Worm (Caenorhabditis elegans) whole organism, L4 larva: ENCODE measurements around the gene rps-28.

Experiments used
- F49E8.2 ChIP-seq: sonication (generic microtip); optimal IDR thresholded peaks from 2 replicates; lab custom pipeline; 2016; ENCODE audit warnings: missing compliant biosample characterization, mild to moderate bottlenecking, missing genetic modification characterization, borderline replicate concordance
- aly-2 ChIP-seq: sonication (generic microtip); optimal IDR thresholded peaks from 2 replicates; lab custom pipeline; 2018; ENCODE audit warnings: missing biosample characterization, missing genetic modification characterization
- duxl-1 ChIP-seq: sonication (generic microtip); optimal IDR thresholded peaks from 2 replicates; lab custom pipeline; 2016; ENCODE audit warnings: mild to moderate bottlenecking, missing genetic modification characterization, moderate library complexity, missing compliant biosample characterization; ENCODE audit not compliant: poor library complexity
- hmg-1.1 ChIP-seq: fragments of 200-800 bp; sonication (Bioruptor generic); IDR thresholded peaks from 2 replicates; pipeline ENCODE4 v1.3.6; 2022; ENCODE audit warnings: missing genetic modification reagents, missing genetic modification characterization, missing compliant biosample characterization
- jun-1 ChIP-seq: fragments of 150-350 bp; optimal IDR thresholded peaks from 2 replicates; lab custom pipeline; 2014; ENCODE audit warnings: missing biosample characterization, missing genetic modification reagents, missing genetic modification characterization
- lin-13 ChIP-seq: fragments of 150-350 bp; optimal IDR thresholded peaks from 2 replicates; lab custom pipeline; 2014; ENCODE audit warnings: missing biosample characterization, missing genetic modification reagents, missing genetic modification characterization
- lin-29 ChIP-seq: fragments of 200-800 bp; sonication (Bioruptor generic); IDR thresholded peaks from 2 replicates; pipeline ENCODE4 v1.3.6; 2022; ENCODE audit warnings: missing genetic modification reagents, missing genetic modification characterization, missing compliant biosample characterization
- lsy-2 ChIP-seq, 2 experiments: fragments of 150-350 bp in 1 of 2; sonication (generic microtip) in 1 of 2; optimal IDR thresholded peaks; 2 replicates each; lab custom pipeline; 2014 to 2017; ENCODE audit warnings: missing biosample characterization in 2 of 2, missing genetic modification characterization in 2 of 2
- nhr-25 ChIP-seq: sonication (generic microtip); optimal IDR thresholded peaks from 2 replicates; lab custom pipeline; 2017; ENCODE audit warnings: missing genetic modification characterization, mild to moderate bottlenecking, missing compliant biosample characterization, antibody characterized with exemption, moderate library complexity, borderline replicate concordance; ENCODE audit not compliant: insufficient read depth
- nhr-28 ChIP-seq: fragments of 150-350 bp; optimal IDR thresholded peaks from 2 replicates; lab custom pipeline; 2014; ENCODE audit warnings: missing biosample characterization, missing genetic modification characterization
- pha-4 ChIP-seq, 2 experiments: fragments of 150-350 bp in 1 of 2; fragments of 200-800 bp in 1 of 2; sonication (Bioruptor generic) in 1 of 2; IDR thresholded peaks in 1 of 2; optimal IDR thresholded peaks in 1 of 2; 2 replicates each; pipeline versions ENCODE4 v1.3.6 to Lab custom; 2014 to 2022; ENCODE audit warnings: missing genetic modification characterization in 2 of 2, missing genetic modification reagents in 2 of 2, missing biosample characterization in 1 of 2, missing compliant biosample characterization in 1 of 2
- snpc-4 ChIP-seq: fragments of 150-350 bp; optimal IDR thresholded peaks from 2 replicates; lab custom pipeline; 2014; ENCODE audit warnings: missing biosample characterization, missing genetic modification characterization

DNA sequence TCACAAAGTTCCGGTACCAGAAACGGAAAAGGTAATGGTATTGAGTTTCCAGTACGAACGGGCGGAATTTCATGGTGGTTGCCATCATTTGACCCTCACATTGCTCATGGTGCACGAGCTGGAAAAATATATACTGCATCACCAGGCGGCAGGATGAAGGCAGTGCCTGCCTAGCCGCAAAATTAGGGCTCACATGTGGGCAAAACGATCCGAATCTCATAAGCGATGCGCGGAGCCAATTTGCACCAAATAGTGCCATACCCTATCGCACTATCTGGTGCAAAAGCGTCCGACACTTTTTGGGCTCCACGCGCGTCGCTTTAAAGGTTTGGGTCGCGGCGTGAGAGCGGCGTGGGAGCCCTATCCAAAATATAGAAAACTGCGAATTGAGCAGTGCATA is 19.7 kb downstream of the rps-28 start:
- TF ChIP-seq nhr-25 (tag; lab: Kevin White, UChicago): no peak
- no peak for TF ChIP-seq lin-29 (GFP tag; lab: Robert Waterston, UW)
- no peak for TF ChIP-seq pha-4 (GFP tag; IDR thresholded peaks at IDR 0.05; lab: Robert Waterston, UW)
- TF ChIP-seq pha-4 (tag; optimal IDR thresholded peaks at IDR 0.05; lab: Kevin White, UChicago): no peak
- TF ChIP-seq nhr-28 (tag; lab: Kevin White, UChicago): no peak
- TF ChIP-seq duxl-1: no peak
- no peak for TF ChIP-seq hmg-1.1 (GFP tag; lab: Robert Waterston, UW)
- no peak for TF ChIP-seq F49E8.2 (tag; lab: Kevin White, UChicago)
- no peak for TF ChIP-seq aly-2 (tag; lab: Kevin White, UChicago)
- no peak for TF ChIP-seq jun-1 (tag; lab: Kevin White, UChicago)
- no peak for TF ChIP-seq lin-13 (GFP tag; lab: Kevin White, UChicago)
- TF ChIP-seq lsy-2 (tag; optimal IDR thresholded peaks at IDR 0.05; lab: Kevin White, UChicago): no peak
- TF ChIP-seq snpc-4 (tag; lab: Kevin White, UChicago): no peak
